Worm (Caenorhabditis elegans) whole organism, L1 larva: ENCODE results near the gene rsu-1.
A peak's percentile ranks its signal among the peaks of the same experiment; 100 is the strongest.

Source experiments
- C16A3.4 ChIP-seq: fragments of 150-350 bp; optimal IDR thresholded peaks from 2 replicates; lab custom pipeline; 2014; ENCODE audit warnings: missing biosample characterization, missing genetic modification characterization
- Y116A8C.19 ChIP-seq: sonication (generic microtip); optimal IDR thresholded peaks from 2 replicates; lab custom pipeline; 2016; ENCODE audit warnings: missing compliant biosample characterization, missing genetic modification characterization, borderline replicate concordance
- ama-1 ChIP-seq: fragments of 150-350 bp; optimal IDR thresholded peaks from 2 replicates; lab custom pipeline; 2014
- blmp-1 ChIP-seq: fragments of 150-350 bp; optimal IDR thresholded peaks from 2 replicates; lab custom pipeline; 2014; ENCODE audit warnings: missing biosample characterization, missing genetic modification characterization
- dpl-1 ChIP-seq, 3 experiments: fragments of 150-350 bp in 2 of 3; sonication (generic microtip) in 1 of 3; optimal IDR thresholded peaks; 2 replicates each; lab custom pipeline; 2014 to 2017; ENCODE audit warnings: missing biosample characterization in 3 of 3, missing genetic modification characterization in 3 of 3, missing genetic modification reagents in 3 of 3
- elt-2 ChIP-seq: sonication (generic microtip); optimal IDR thresholded peaks from 2 replicates; lab custom pipeline; 2016; ENCODE audit warnings: missing genetic modification characterization, mild to moderate bottlenecking, inconsistent platforms, missing compliant biosample characterization, missing genetic modification reagents
- elt-3 ChIP-seq, 6 experiments: fragments of 150-350 bp in 1 of 6; sonication (generic microtip); optimal IDR thresholded peaks; 2 replicates each; lab custom pipeline; 2017 to 2018; ENCODE audit warnings: missing biosample characterization in 6 of 6, missing genetic modification characterization in 6 of 6, inconsistent platforms in 1 of 6
- ets-5 ChIP-seq: fragments of 200-800 bp; sonication (Bioruptor generic); IDR thresholded peaks from 2 replicates; pipeline ENCODE4 v1.3.6; 2022; ENCODE audit warnings: missing genetic modification characterization, missing compliant biosample characterization
- fkh-10 ChIP-seq: sonication (generic microtip); optimal IDR thresholded peaks from 2 replicates; lab custom pipeline; 2017; ENCODE audit warnings: missing biosample characterization, missing genetic modification reagents, missing genetic modification characterization
- fkh-8 ChIP-seq: sonication (generic microtip); optimal IDR thresholded peaks from 2 replicates; lab custom pipeline; 2016; ENCODE audit warnings: mild to moderate bottlenecking, missing genetic modification characterization, missing compliant biosample characterization
- hlh-4 ChIP-seq: sonication (generic microtip); optimal IDR thresholded peaks from 2 replicates; lab custom pipeline; 2016; ENCODE audit warnings: mild to moderate bottlenecking, missing genetic modification characterization, missing compliant biosample characterization
- irx-1 ChIP-seq: sonication (generic microtip); optimal IDR thresholded peaks from 2 replicates; lab custom pipeline; 2016; ENCODE audit warnings: missing genetic modification characterization, missing compliant biosample characterization
- isw-1 ChIP-seq: fragments of 200-800 bp; sonication (Bioruptor generic); IDR thresholded peaks from 2 replicates; pipeline ENCODE4 v1.3.6; 2022; ENCODE audit warnings: missing genetic modification characterization, missing compliant biosample characterization
- jun-1 ChIP-seq: fragments of 150-350 bp; optimal IDR thresholded peaks from 2 replicates; lab custom pipeline; 2014; ENCODE audit warnings: missing biosample characterization, missing genetic modification reagents, missing genetic modification characterization
- lin-13 ChIP-seq: fragments of 150-350 bp; optimal IDR thresholded peaks from 2 replicates; lab custom pipeline; 2014; ENCODE audit warnings: missing biosample characterization, missing genetic modification reagents, missing genetic modification characterization
- lin-14 ChIP-seq: fragments of 200-800 bp; sonication (Bioruptor generic); optimal IDR thresholded peaks from 2 replicates; lab custom pipeline; 2018; ENCODE audit warnings: mild to moderate bottlenecking, missing genetic modification characterization, moderate library complexity, missing compliant biosample characterization
- lin-15B ChIP-seq: fragments of 150-350 bp; sonication (generic microtip); optimal IDR thresholded peaks from 3 replicates; lab custom pipeline; 2014; ENCODE audit warnings: missing biosample characterization, missing genetic modification characterization
- lin-35 ChIP-seq, 2 experiments: fragments of 150-350 bp; optimal IDR thresholded peaks; 2 replicates each; lab custom pipeline; 2014; ENCODE audit warnings: missing biosample characterization in 2 of 2, missing genetic modification characterization in 2 of 2, missing genetic modification reagents in 2 of 2
- lsy-2 ChIP-seq, 2 experiments: fragments of 150-350 bp; optimal IDR thresholded peaks; 2 replicates each; lab custom pipeline; 2014; ENCODE audit warnings: missing biosample characterization in 2 of 2, missing genetic modification characterization in 2 of 2
- mdl-1 ChIP-seq, 2 experiments: fragments of 150-350 bp; optimal IDR thresholded peaks; 2 replicates each; lab custom pipeline; 2014 to 2017; ENCODE audit warnings: missing biosample characterization in 2 of 2, missing genetic modification characterization in 2 of 2, inconsistent platforms in 1 of 2
- mef-2 ChIP-seq: fragments of 150-350 bp; optimal IDR thresholded peaks from 2 replicates; lab custom pipeline; 2014; ENCODE audit warnings: missing biosample characterization, missing genetic modification characterization
- mep-1 ChIP-seq: fragments of 150-350 bp; optimal IDR thresholded peaks from 2 replicates; lab custom pipeline; 2014; ENCODE audit warnings: missing biosample characterization, missing genetic modification characterization
- nhr-11 ChIP-seq: fragments of 150-350 bp; optimal IDR thresholded peaks from 2 replicates; lab custom pipeline; 2014; ENCODE audit warnings: missing biosample characterization, missing genetic modification characterization
- nhr-20 ChIP-seq: sonication (generic microtip); optimal IDR thresholded peaks from 2 replicates; lab custom pipeline; 2016; ENCODE audit warnings: mild to moderate bottlenecking, missing genetic modification characterization, missing compliant biosample characterization
- nhr-47 ChIP-seq: sonication (generic microtip); optimal IDR thresholded peaks from 2 replicates; lab custom pipeline; 2016; ENCODE audit warnings: mild to moderate bottlenecking, missing genetic modification characterization, moderate library complexity, missing compliant biosample characterization
- nhr-71 ChIP-seq: sonication (generic microtip); optimal IDR thresholded peaks from 2 replicates; lab custom pipeline; 2016; ENCODE audit warnings: mild to moderate bottlenecking, missing genetic modification characterization, moderate library complexity, missing compliant biosample characterization
- nhr-76 ChIP-seq: sonication (generic microtip); optimal IDR thresholded peaks from 2 replicates; lab custom pipeline; 2017; ENCODE audit warnings: missing biosample characterization, missing genetic modification characterization
- nhr-77 ChIP-seq: fragments of 150-350 bp; optimal IDR thresholded peaks from 2 replicates; lab custom pipeline; 2014; ENCODE audit warnings: missing biosample characterization, missing genetic modification characterization
- nhr-85 ChIP-seq: sonication (generic microtip); peaks from one replicate; lab custom pipeline; 2016; ENCODE audit warnings: missing genetic modification characterization, inconsistent platforms, missing compliant biosample characterization
- nhr-90 ChIP-seq: sonication (generic microtip); optimal IDR thresholded peaks from 2 replicates; lab custom pipeline; 2016; ENCODE audit warnings: mild to moderate bottlenecking, missing genetic modification characterization, missing compliant biosample characterization; ENCODE audit not compliant: poor library complexity
- pqm-1 ChIP-seq: sonication (generic microtip); optimal IDR thresholded peaks from 3 replicates; lab custom pipeline; 2017; ENCODE audit warnings: missing biosample characterization, missing genetic modification characterization
- skn-1 ChIP-seq: fragments of 150-350 bp; optimal IDR thresholded peaks from 2 replicates; lab custom pipeline; 2014; ENCODE audit warnings: missing biosample characterization, missing genetic modification characterization
- snpc-4 ChIP-seq: fragments of 150-350 bp; optimal IDR thresholded peaks from 2 replicates; lab custom pipeline; 2014; ENCODE audit warnings: missing biosample characterization, missing genetic modification characterization
- sptf-1 ChIP-seq: fragments of 150-350 bp; optimal IDR thresholded peaks from 2 replicates; lab custom pipeline; 2014; ENCODE audit warnings: missing biosample characterization, missing genetic modification characterization
- swsn-7 ChIP-seq: sonication (generic microtip); optimal IDR thresholded peaks from 2 replicates; lab custom pipeline; 2016; ENCODE audit warnings: missing genetic modification characterization, missing compliant biosample characterization
- tlp-1 ChIP-seq: fragments of 150-350 bp; optimal IDR thresholded peaks from 2 replicates; lab custom pipeline; 2014; ENCODE audit warnings: missing biosample characterization, missing genetic modification characterization
- unc-130 ChIP-seq: fragments of 150-350 bp; optimal IDR thresholded peaks from 2 replicates; lab custom pipeline; 2017; ENCODE audit warnings: missing biosample characterization, missing genetic modification characterization, inconsistent platforms
- unc-30 ChIP-seq: sonication (generic microtip); optimal IDR thresholded peaks from 2 replicates; lab custom pipeline; 2017; ENCODE audit warnings: missing biosample characterization, missing genetic modification characterization
- unc-98 ChIP-seq: fragments of 200-800 bp; sonication (Bioruptor generic); IDR thresholded peaks from 2 replicates; pipeline ENCODE4 v1.3.6; 2022; ENCODE audit warnings: missing genetic modification characterization, missing compliant biosample characterization
- xbp-1 ChIP-seq: sonication (generic microtip); optimal IDR thresholded peaks from 2 replicates; lab custom pipeline; 2016; ENCODE audit warnings: missing genetic modification characterization, missing compliant biosample characterization
- zip-4 ChIP-seq: fragments of 200-800 bp; sonication (Bioruptor generic); optimal IDR thresholded peaks from 2 replicates; lab custom pipeline; 2018; ENCODE audit warnings: mild to moderate bottlenecking, missing genetic modification characterization, moderate library complexity, missing compliant biosample characterization
- ztf-11 ChIP-seq, 2 experiments: sonication (generic microtip); optimal IDR thresholded peaks; 2 replicates each; lab custom pipeline; 2016 to 2017; ENCODE audit warnings: missing genetic modification characterization in 2 of 2, missing biosample characterization in 1 of 2, missing compliant biosample characterization in 1 of 2
- ztf-4 ChIP-seq: fragments of 150-350 bp; optimal IDR thresholded peaks from 2 replicates; lab custom pipeline; 2014; ENCODE audit warnings: missing biosample characterization, missing genetic modification characterization

Gene rsu-1

DNA sequence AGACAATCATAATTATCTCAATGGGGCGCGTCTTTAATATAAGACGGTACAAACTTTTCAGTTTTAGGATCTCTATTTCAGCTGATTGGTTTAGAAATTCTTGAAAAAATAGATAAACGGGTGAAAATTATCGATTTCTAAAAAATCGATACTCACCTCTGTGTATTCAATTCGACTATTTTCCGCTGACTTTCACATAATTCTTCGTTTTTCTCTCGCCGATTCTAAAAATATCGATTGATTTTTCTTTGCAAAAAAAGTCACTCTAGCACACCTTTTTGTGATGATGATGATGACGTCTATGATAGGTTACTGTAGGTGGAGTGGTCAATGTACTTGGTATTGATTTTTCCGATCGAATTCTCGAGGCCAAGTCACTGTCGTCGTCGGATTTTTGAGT, 42.0 kb upstream of the rsu-1 start:
- no peak for TF ChIP-seq unc-98 (GFP tag; lab: Robert Waterston, UW)
- TF ChIP-seq nhr-77 (tag; lab: Kevin White, UChicago), result no peak
- TF ChIP-seq tlp-1 (tag; lab: Kevin White, UChicago), result no peak
- no peak for TF ChIP-seq isw-1
- no peak for TF ChIP-seq snpc-4
- TF ChIP-seq pqm-1 (tag; lab: Kevin White, UChicago), result no peak
- no peak for TF ChIP-seq fkh-8 (tag; lab: Kevin White, UChicago)
- TF ChIP-seq ztf-4, result no peak
- TF ChIP-seq nhr-47 (tag; lab: Kevin White, UChicago), result no peak
- TF ChIP-seq mdl-1 (tag; optimal IDR thresholded peaks at IDR 0.05; lab: Kevin White, UChicago), result no peak
- TF ChIP-seq lsy-2 (tag; optimal IDR thresholded peaks at IDR 0.05; lab: Kevin White, UChicago), result no peak
- no peak for TF ChIP-seq ztf-11 (tag; optimal IDR thresholded peaks at IDR 0.05; lab: Kevin White, UChicago)

DNA sequence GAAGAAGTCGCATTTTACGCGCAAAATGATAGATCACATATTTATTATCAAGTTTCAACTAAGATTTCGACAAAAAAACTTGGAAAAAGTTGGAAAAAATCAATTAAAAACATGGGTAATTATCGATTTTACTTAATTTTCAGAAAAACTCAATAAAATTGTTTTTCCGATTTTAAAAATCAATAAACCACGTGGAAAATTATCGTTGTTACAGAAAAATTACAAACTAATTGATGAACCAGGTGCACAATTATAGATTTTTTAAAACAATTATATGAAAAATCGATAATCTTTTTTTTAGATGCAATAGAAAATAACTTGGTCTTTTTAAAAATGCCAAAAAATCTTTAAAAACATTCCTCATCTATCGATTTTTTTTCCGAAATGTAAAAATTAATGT, 41.1 kb upstream of the rsu-1 start:
- TF ChIP-seq C16A3.4 (tag; lab: Kevin White, UChicago) (no peak), irx-1 (tag; lab: Kevin White, UChicago) (no peak), jun-1 (tag; lab: Kevin White, UChicago) (no peak), zip-4 (GFP tag; lab: Kevin White, UChicago) (no peak), ama-1 (lab: Kevin White, UChicago) (no peak), fkh-10 (GFP tag; lab: Kevin White, UChicago) (no peak), isw-1 (no peak)

DNA sequence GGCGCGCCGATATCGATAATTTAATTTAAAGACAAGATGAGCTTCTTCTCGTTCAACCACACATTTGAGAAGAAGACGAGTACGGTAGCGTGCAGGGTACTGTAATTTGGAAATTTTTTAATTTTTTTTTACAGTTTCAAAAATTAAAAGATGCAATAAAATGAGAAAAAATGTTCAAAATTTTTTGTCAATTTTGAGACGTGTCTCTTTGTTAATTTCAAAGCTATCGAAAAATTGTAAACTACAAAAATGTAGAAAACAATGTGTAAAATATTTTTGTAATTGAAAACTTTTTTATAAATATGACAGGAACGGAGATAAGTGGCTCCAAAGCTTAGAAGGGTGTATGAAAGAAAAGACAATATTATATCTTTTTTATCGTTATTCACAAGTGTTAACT, 40.4 kb upstream of the rsu-1 start, which contains the start of gene K01A11.1:
TSS of gene K01A11.1 (minus strand) at position 101 of the 400 bp plus-strand sequence.
- no peak for TF ChIP-seq nhr-20
- no peak for TF ChIP-seq ama-1 (lab: Kevin White, UChicago)
- TF ChIP-seq nhr-11, result no peak
- TF ChIP-seq, all 84 proteins: peak for 0

DNA sequence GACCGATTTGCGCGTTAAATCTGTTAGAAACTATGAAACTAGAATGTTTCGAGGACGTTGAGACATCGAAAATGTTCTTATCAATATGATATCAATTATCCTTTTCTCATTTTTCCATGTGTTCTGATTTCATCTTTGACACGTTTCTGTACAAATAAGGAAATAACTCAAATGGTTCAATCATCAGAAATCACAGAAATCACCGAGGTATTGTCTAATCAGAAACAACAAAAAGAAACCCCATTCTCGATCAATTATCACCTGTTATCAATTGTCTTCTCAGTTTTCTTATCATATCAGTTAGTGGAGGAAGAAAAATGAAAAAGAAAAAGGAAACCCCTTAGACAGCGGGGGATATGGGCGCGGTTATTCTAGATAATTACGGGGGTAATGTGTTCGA, 36.7 kb upstream of the rsu-1 start:
- TF ChIP-seq lin-13 (no peak), lin-35 (GFP tag; optimal IDR thresholded peaks at IDR 0.05; lab: Kevin White, UChicago) (no peak), nhr-20 (peak; percentile 34), unc-98 (GFP tag; lab: Robert Waterston, UW) (no peak), nhr-90 (tag; lab: Kevin White, UChicago) (peak; percentile 0), ets-5 (GFP tag; lab: Robert Waterston, UW) (no peak), nhr-85 (tag; lab: Kevin White, UChicago) (peak; percentile 83), lin-15B (tag; lab: Kevin White, UChicago) (no peak), sptf-1 (no peak), elt-2 (tag; lab: Kevin White, UChicago) (peak; percentile 46), blmp-1 (peak; percentile 70), mef-2 (no peak), unc-30 (tag; lab: Kevin White, UChicago) (no peak), pqm-1 (tag; lab: Kevin White, UChicago) (no peak), fkh-8 (tag; lab: Kevin White, UChicago) (no peak), skn-1 (tag; lab: Kevin White, UChicago) (no peak), nhr-76 (no peak), irx-1 (tag; lab: Kevin White, UChicago) (no peak), lin-14 (GFP tag; lab: Kevin White, UChicago) (peak; percentile 53), elt-3 (tag; optimal IDR thresholded peaks at IDR 0.05; lab: Kevin White, UChicago) (peak in 5 of 6 experiments; percentile 37 to 92 (median 44)), dpl-1 (GFP tag; optimal IDR thresholded peaks at IDR 0.05; lab: Kevin White, UChicago) (no peak), mep-1 (no peak), xbp-1 (no peak), Y116A8C.19 (no peak), nhr-71 (tag; lab: Kevin White, UChicago) (peak; percentile 41), unc-130 (tag; lab: Kevin White, UChicago) (no peak), swsn-7 (tag; lab: Kevin White, UChicago) (no peak), hlh-4 (tag; lab: Kevin White, UChicago) (no peak)
